Fruit fly (Drosophila melanogaster): ENCODE data around the gene olf413.

The olf413 gene

dm6 chr3L:22163712-22164111 lies 27.8 kb downstream of the olf413 start (continued):
- TF ChIP-seq dysf (GFP tag; IDR thresholded peaks at IDR 0.05) = no peak
- TF ChIP-seq ara (GFP tag; IDR thresholded peaks at IDR 0.05) = peak; percentile 54; the same call in 1 of the 2 replicates
- TF ChIP-seq HmgD (GFP tag; optimal IDR thresholded peaks at IDR 0.05) = no peak
- 0 out of 3 replicates have a peak, but pooled peaks have one; percentile 1 for TF ChIP-seq CG2199 (GFP tag; IDR thresholded peaks at IDR 0.05)
- peak; percentile 50; the same call in 1 of the 2 replicates for TF ChIP-seq CG32767 (GFP tag; IDR thresholded peaks at IDR 0.05)
- TF ChIP-seq odd (GFP tag; optimal IDR thresholded peaks at IDR 0.05) = peak; percentile 69
- TF ChIP-seq CG3281 (GFP tag; optimal IDR thresholded peaks at IDR 0.05) = no peak
- no peak for TF ChIP-seq CG6175 (GFP tag; IDR thresholded peaks at IDR 0.05)
- peak; percentile 54; the same call in 1 of the 3 replicates for TF ChIP-seq CG11695 (GFP tag; IDR thresholded peaks at IDR 0.05)
- TF ChIP-seq CG3995 (GFP tag; optimal IDR thresholded peaks at IDR 0.05) = no peak
- TF ChIP-seq bowl (GFP tag; IDR thresholded peaks at IDR 0.05) = peak; percentile 50; the same call in 1 of the 2 replicates
- peak; percentile 21 for TF ChIP-seq pnt (GFP tag; optimal IDR thresholded peaks at IDR 0.05)
- no peak for TF ChIP-seq ERR (GFP tag; optimal IDR thresholded peaks at IDR 0.05)
- no peak for TF ChIP-seq NC2α (GFP tag; optimal IDR thresholded peaks at IDR 0.05)
- TF ChIP-seq nerfin-2 (GFP tag; IDR thresholded peaks at IDR 0.05; ENCODE audit: partially characterized antibody) = no peak
- peak; percentile 59 for TF ChIP-seq tap (tag; optimal IDR thresholded peaks at IDR 0.05)
- TF ChIP-seq CG4617 (GFP tag; optimal IDR thresholded peaks at IDR 0.05; ENCODE audit: borderline replicate concordance) = no peak
- TF ChIP-seq gsb (GFP tag; IDR thresholded peaks at IDR 0.05) = no peak
- TF ChIP-seq al (GFP tag; IDR thresholded peaks at IDR 0.05) = no peak
- TF ChIP-seq ranshi (GFP tag; IDR thresholded peaks at IDR 0.05) = peak; percentile 6; the same call in 1 of the 2 replicates
- TF ChIP-seq br (optimal IDR thresholded peaks at IDR 0.05) = no peak
- TF ChIP-seq CG42726 (GFP tag; IDR thresholded peaks at IDR 0.05; ENCODE audit: partially characterized antibody) = no peak
- no peak for TF ChIP-seq CG13894 (tag; optimal IDR thresholded peaks at IDR 0.05)
- TF ChIP-seq knrl (GFP tag; IDR thresholded peaks at IDR 0.05; ENCODE audit: partially characterized antibody) = no peak
- peak; percentile 22 for TF ChIP-seq CG16863 (GFP tag; optimal IDR thresholded peaks at IDR 0.05)
- peak; percentile 57 for TF ChIP-seq HHEX (GFP tag; optimal IDR thresholded peaks at IDR 0.05)
- TF ChIP-seq E2f1 (GFP tag; IDR thresholded peaks at IDR 0.05) = 0 out of 2 replicates have a peak, but pooled peaks have one; percentile 9
- TF ChIP-seq Fer1 (GFP tag; optimal IDR thresholded peaks at IDR 0.05) = peak; percentile 31
- TF ChIP-seq Nf-YB (GFP tag; optimal IDR thresholded peaks at IDR 0.05) = no peak
- TF ChIP-seq CG14014 (GFP tag; IDR thresholded peaks at IDR 0.05) = peak; percentile 55; the same call in 1 of the 2 replicates
- TF ChIP-seq CG15479 (GFP tag; optimal IDR thresholded peaks at IDR 0.05) = peak; percentile 45
- TF ChIP-seq CG1792 (GFP tag; optimal IDR thresholded peaks at IDR 0.05) = peak; percentile 19
- no peak for TF ChIP-seq CG4404 (GFP tag; IDR thresholded peaks at IDR 0.05)
- peak; percentile 18 for TF ChIP-seq CG2712 (tag; optimal IDR thresholded peaks at IDR 0.05)
- peak; percentile 27 for TF ChIP-seq CG8924 (tag; optimal IDR thresholded peaks at IDR 0.05)
- TF ChIP-seq C15 (GFP tag; IDR thresholded peaks at IDR 0.05) = no peak
- no peak for TF ChIP-seq Rx (GFP tag; IDR thresholded peaks at IDR 0.05)
- no peak for TF ChIP-seq cato (GFP tag; optimal IDR thresholded peaks at IDR 0.05; ENCODE audit: borderline replicate concordance)
- peak; percentile 46 for TF ChIP-seq oc (tag; optimal IDR thresholded peaks at IDR 0.05)
- TF ChIP-seq danr (GFP tag; IDR thresholded peaks at IDR 0.05) = no peak
- TF ChIP-seq CG14710 (tag; optimal IDR thresholded peaks at IDR 0.05) = peak; percentile 24
- no peak for TF ChIP-seq ems (GFP tag; optimal IDR thresholded peaks at IDR 0.05)
- peak; percentile 15 for TF ChIP-seq CG8388 (GFP tag; optimal IDR thresholded peaks at IDR 0.05)
- peak; percentile 58 for TF ChIP-seq zfh1 (GFP tag; IDR thresholded peaks at IDR 0.05)
- TF ChIP-seq CG33557 (GFP tag; optimal IDR thresholded peaks at IDR 0.05) = no peak
- peak; percentile 47 for TF ChIP-seq CG5180 (GFP tag; optimal IDR thresholded peaks at IDR 0.05)
- no peak for TF ChIP-seq HLHmδ (GFP tag; optimal IDR thresholded peaks at IDR 0.05)
- no peak for TF ChIP-seq lmd (GFP tag; IDR thresholded peaks at IDR 0.05)
- peak; percentile 9 for TF ChIP-seq CG9817 (tag; optimal IDR thresholded peaks at IDR 0.05)
- TF ChIP-seq PHDP (tag; optimal IDR thresholded peaks at IDR 0.05) = peak; percentile 59
- peak; percentile 46 for TF ChIP-seq CG11398 (GFP tag; optimal IDR thresholded peaks at IDR 0.05)
